Fruit fly (Drosophila melanogaster): ENCODE measurements around the gene tral.

The tral gene

dm6 chr3L:12482917-12483316 is 31.9 kb upstream of the tral start:
- TF ChIP-seq CG32264 (GFP tag; optimal IDR thresholded peaks at IDR 0.05) (no peak), usp (GFP tag; optimal IDR thresholded peaks at IDR 0.05) (no peak), OdsH (GFP tag; optimal IDR thresholded peaks at IDR 0.05) (no peak), Rel (GFP tag; optimal IDR thresholded peaks at IDR 0.05) (no peak), Rel (tag; optimal IDR thresholded peaks at IDR 0.05) (no peak), Vsx2 (GFP tag; optimal IDR thresholded peaks at IDR 0.05; ENCODE audit: partially characterized antibody) (no peak), Abd-B (GFP tag; optimal IDR thresholded peaks at IDR 0.05) (no peak), dl (GFP tag; optimal IDR thresholded peaks at IDR 0.05; ENCODE audit: insufficient read depth in 1 of 2, partially characterized antibody in 2 of 2) (no peak), jim (GFP tag; optimal IDR thresholded peaks at IDR 0.05) (no peak), Hnf4 (GFP tag; optimal IDR thresholded peaks at IDR 0.05) (peak; percentile 14), CG9705 (GFP tag; optimal IDR thresholded peaks at IDR 0.05) (no peak), rgr (GFP tag; optimal IDR thresholded peaks at IDR 0.05) (peak; percentile 21), pan (optimal IDR thresholded peaks at IDR 0.05) (no peak), tai (GFP tag; optimal IDR thresholded peaks at IDR 0.05) (no peak), Hr78 (GFP tag; optimal IDR thresholded peaks at IDR 0.05) (no peak), h (GFP tag; optimal IDR thresholded peaks at IDR 0.05) (peak; percentile 47), Dif (GFP tag; optimal IDR thresholded peaks at IDR 0.05; ENCODE audit: partially characterized antibody) (no peak), sv (GFP tag; optimal IDR thresholded peaks at IDR 0.05) (peak; percentile 68), N (GFP tag; optimal IDR thresholded peaks at IDR 0.05) (no peak), ey (GFP tag; optimal IDR thresholded peaks at IDR 0.05) (peak; percentile 13), lola (GFP tag; optimal IDR thresholded peaks at IDR 0.05) (no peak), HLH106 (tag; optimal IDR thresholded peaks at IDR 0.05) (peak; percentile 16), psq (GFP tag; optimal IDR thresholded peaks at IDR 0.05) (peak; percentile 13), Dfd (GFP tag; optimal IDR thresholded peaks at IDR 0.05) (no peak), Jra (GFP tag; optimal IDR thresholded peaks at IDR 0.05) (no peak), Mio (GFP tag; optimal IDR thresholded peaks at IDR 0.05) (no peak), foxo (GFP tag; optimal IDR thresholded peaks at IDR 0.05) (peak in 1 of 2 experiments; percentile 16), CrebA (GFP tag; optimal IDR thresholded peaks at IDR 0.05; ENCODE audit: borderline replicate concordance) (no peak), dmrt93B (GFP tag; optimal IDR thresholded peaks at IDR 0.05) (no peak), Sp1 (GFP tag; optimal IDR thresholded peaks at IDR 0.05) (no peak), brk (GFP tag; optimal IDR thresholded peaks at IDR 0.05) (no peak), br (GFP tag; optimal IDR thresholded peaks at IDR 0.05) (no peak), sage (GFP tag; optimal IDR thresholded peaks at IDR 0.05) (no peak), Myc (optimal IDR thresholded peaks at IDR 0.05) (no peak), dsf (GFP tag; optimal IDR thresholded peaks at IDR 0.05; ENCODE audit: borderline replicate concordance) (no peak), fru (GFP tag; optimal IDR thresholded peaks at IDR 0.05) (peak; percentile 8), Hr83 (GFP tag; optimal IDR thresholded peaks at IDR 0.05; ENCODE audit: poor library complexity, severe bottlenecking) (no peak)

dm6 chr3L:12484464-12484863 is 30.4 kb upstream of the tral start:
- TF ChIP-seq psq (GFP tag; optimal IDR thresholded peaks at IDR 0.05), result no peak
- TF ChIP-seq rgr (GFP tag; optimal IDR thresholded peaks at IDR 0.05), result no peak

- TF ChIP-seq GATAd (GFP tag; optimal IDR thresholded peaks at IDR 0.05), result no peak
- no peak for TF ChIP-seq tai (GFP tag; optimal IDR thresholded peaks at IDR 0.05)
- no peak for TF ChIP-seq Hr78 (GFP tag; optimal IDR thresholded peaks at IDR 0.05)
Measured at dm6 chr3L:12484948-12485347, 29.9 kb upstream of the tral start, which contains the start of gene CG10663. CG10663 (minus strand) TSS chr3L:12485035.

- TF ChIP-seq CG9705 (GFP tag; optimal IDR thresholded peaks at IDR 0.05), result no peak
- TF ChIP-seq Myc (optimal IDR thresholded peaks at IDR 0.05), result no peak
- TF ChIP-seq Hnf4 (GFP tag; optimal IDR thresholded peaks at IDR 0.05), result no peak
- no peak for TF ChIP-seq dl (GFP tag; optimal IDR thresholded peaks at IDR 0.05; ENCODE audit: insufficient read depth in 1 of 2, partially characterized antibody in 2 of 2)
- TF ChIP-seq psq (GFP tag; optimal IDR thresholded peaks at IDR 0.05), result no peak
- no peak for TF ChIP-seq CrebA (GFP tag; optimal IDR thresholded peaks at IDR 0.05; ENCODE audit: borderline replicate concordance)
- TF ChIP-seq Jra (GFP tag; optimal IDR thresholded peaks at IDR 0.05), result no peak
Measured at dm6 chr3L:12486175-12486574, 28.7 kb upstream of the tral start.
